Worm (Caenorhabditis elegans): ENCODE results near the gene rpl-2.

rpl-2 gene

DNA sequence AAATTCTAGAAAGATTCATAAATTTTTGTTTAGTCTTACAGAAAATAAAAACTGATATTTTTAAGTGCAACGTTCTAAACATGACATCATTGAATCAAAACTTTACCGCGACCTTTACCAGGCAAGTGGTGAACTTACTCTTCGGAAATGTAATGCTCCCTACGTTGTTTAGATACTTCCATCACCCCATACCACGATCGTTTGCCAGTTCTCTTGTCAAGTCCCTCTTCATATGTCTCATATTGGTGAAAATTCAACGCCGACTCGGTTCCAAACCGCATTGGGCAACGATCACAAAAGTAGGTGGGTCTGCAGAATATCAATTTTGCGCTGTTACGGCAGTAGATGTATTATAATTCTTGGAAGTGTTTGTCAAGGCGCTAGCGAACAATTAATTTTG, 18.7 kb upstream of the rpl-2 start, which contains the start of gene B0250.18:
B0250.18 (minus strand) TSS at position 101 of the 400 bp plus-strand sequence.
- TF ChIP-seq ama-1 (optimal IDR thresholded peaks at IDR 0.05) (no peak), ceh-36 (tag; optimal IDR thresholded peaks at IDR 0.05) (no peak), ceh-13 (GFP tag; optimal IDR thresholded peaks at IDR 0.05) (no peak), sea-1 (GFP tag; conservative IDR thresholded peaks at IDR 0.05) (no peak), tbx-37 (GFP tag; conservative IDR thresholded peaks at IDR 0.05) (no peak)

DNA sequence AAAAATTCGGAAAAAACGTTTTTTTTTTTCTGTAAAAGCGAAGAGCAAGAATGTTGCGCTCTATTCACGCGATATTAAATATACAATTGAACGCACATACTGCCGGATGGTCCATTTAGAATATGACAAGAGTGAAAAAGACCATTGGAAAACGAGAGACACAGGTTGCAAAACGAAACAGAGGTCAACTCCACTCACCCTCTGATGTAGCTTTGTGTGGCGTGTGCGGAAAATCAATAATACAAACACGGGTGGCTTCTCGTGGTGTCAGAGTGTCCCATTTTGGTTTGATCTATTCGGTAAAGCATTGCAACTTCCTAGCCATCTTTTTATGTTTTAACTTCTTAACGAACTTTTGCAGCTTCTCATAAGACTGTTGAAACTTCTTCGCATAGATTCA, 14.7 kb upstream of the rpl-2 start:
- TF ChIP-seq hmg-4 (GFP tag; optimal IDR thresholded peaks at IDR 0.05) (peak; percentile 9), hmbx-1 (tag; optimal IDR thresholded peaks at IDR 0.05) (no peak)

DNA sequence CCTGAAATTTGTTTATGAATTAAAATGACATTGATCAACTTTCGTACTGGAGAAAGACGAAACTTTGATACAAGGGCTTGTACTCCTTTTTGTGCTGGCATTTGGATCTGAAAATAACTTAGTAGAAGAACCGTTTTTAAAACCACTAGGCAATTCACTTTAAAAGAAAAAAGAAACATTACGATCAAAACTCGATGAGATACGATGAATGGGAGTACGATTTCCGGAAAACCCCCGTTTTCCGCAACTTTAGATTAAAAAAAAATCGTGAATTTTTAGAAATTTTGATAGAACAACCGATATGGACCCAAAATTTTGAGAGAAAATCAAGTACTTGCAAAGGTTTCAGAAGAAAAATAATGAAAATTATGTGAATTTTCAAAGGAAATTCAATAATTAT, 9.1 kb upstream of the rpl-2 start, which contains the start of gene B0250.8:
B0250.8 (minus strand) TSS at position 101 of the 400 bp plus-strand sequence.
- TF ChIP-seq ceh-13 (GFP tag; optimal IDR thresholded peaks at IDR 0.05) (no peak), scrt-1 (GFP tag; IDR thresholded peaks at IDR 0.05) (no peak), aly-1 (tag; optimal IDR thresholded peaks at IDR 0.05) (no peak), pes-1 (GFP tag; IDR thresholded peaks at IDR 0.05) (no peak), ama-1 (optimal IDR thresholded peaks at IDR 0.05) (no peak), ets-7 (tag; optimal IDR thresholded peaks at IDR 0.05) (no peak), hmbx-1 (tag; optimal IDR thresholded peaks at IDR 0.05) (no peak), B0310.2 (tag; optimal IDR thresholded peaks at IDR 0.05) (no peak)

DNA sequence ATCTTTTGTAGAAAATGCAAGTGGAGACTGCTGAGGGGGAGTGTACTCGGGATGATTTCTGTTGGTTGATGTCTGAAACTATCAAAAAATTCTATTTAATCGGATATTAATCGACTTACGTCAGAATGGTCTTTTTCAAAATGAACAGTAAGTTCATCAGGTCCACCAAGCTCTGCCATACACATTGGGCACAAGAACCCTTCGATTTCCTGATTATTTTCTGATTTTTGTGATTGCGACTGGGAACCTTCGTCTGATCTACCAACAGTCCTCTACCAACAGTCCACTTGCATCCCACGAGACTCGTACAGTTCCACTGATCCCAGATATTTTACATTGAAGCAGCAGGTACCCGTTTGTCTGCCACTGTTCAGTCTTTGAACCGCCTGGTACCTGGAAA, 4.5 kb upstream of the rpl-2 start:
- TF ChIP-seq ceh-13 (GFP tag; optimal IDR thresholded peaks at IDR 0.05) = no peak
- no peak for TF ChIP-seq tbx-37 (GFP tag; conservative IDR thresholded peaks at IDR 0.05)
- TF ChIP-seq B0310.2 (tag; optimal IDR thresholded peaks at IDR 0.05) = no peak
- no peak for TF ChIP-seq tra-4 (tag; optimal IDR thresholded peaks at IDR 0.05)
- no peak for TF ChIP-seq flt-1 (GFP tag; IDR thresholded peaks at IDR 0.05)
- no peak for TF ChIP-seq tbx-11 (GFP tag; IDR thresholded peaks at IDR 0.05)
- TF ChIP-seq aly-1 (tag; optimal IDR thresholded peaks at IDR 0.05) = no peak
- no peak for TF ChIP-seq pes-1 (GFP tag; IDR thresholded peaks at IDR 0.05)
- no peak for TF ChIP-seq hnd-1 (tag; optimal IDR thresholded peaks at IDR 0.05)

DNA sequence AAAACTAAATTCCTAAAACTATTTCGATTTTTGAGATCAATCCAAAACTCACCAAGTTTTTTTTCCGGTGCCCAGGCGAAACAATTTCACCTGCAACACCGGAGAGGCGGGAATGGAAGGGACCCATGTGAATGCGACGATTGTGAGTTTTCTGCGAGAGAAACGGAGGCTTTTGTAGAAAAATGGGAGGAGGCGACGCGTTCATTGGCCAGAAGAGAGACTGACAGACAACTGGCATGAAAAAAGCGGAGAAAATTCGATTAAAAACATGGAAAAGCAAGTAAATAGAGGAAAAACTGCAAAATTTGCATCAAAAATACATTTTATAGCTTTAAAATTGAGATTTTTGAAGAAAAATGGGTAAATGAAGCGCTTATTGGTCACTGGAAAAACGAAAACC, 3.7 kb upstream of the rpl-2 start, which contains the start of gene B0250.7:
B0250.7 (minus strand) TSS at position 232 of the 400 bp plus-strand sequence.
- TF ChIP-seq flt-1 (GFP tag; IDR thresholded peaks at IDR 0.05) (no peak), tbx-11 (GFP tag; IDR thresholded peaks at IDR 0.05) (no peak), tra-4 (tag; optimal IDR thresholded peaks at IDR 0.05) (no peak), sea-1 (GFP tag; conservative IDR thresholded peaks at IDR 0.05) (no peak), B0310.2 (tag; optimal IDR thresholded peaks at IDR 0.05) (no peak), ceh-13 (GFP tag; optimal IDR thresholded peaks at IDR 0.05) (no peak)

DNA sequence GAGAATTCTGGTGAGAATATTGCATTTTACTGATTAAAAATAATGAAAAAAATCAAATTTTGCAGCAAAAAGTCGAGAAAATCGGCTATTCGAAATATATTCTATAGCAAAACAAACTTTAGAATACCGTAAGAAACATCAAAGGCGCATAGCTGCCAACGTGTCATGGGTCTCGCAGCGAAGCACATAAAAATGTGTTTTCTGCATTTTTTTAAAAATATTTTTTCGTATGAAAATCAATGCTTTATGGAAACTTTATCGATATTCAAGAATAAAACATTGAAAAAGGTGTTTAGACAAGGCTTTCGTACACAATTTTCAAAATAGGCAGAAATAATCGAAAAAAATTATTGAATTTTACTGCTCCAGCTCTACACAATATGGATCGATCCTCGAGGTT, 3.0 kb upstream of the rpl-2 start:
- TF ChIP-seq flt-1 (GFP tag; IDR thresholded peaks at IDR 0.05) (no peak), hmbx-1 (tag; optimal IDR thresholded peaks at IDR 0.05) (no peak), tbx-11 (GFP tag; IDR thresholded peaks at IDR 0.05) (no peak), aly-1 (tag; optimal IDR thresholded peaks at IDR 0.05) (no peak), ama-1 (optimal IDR thresholded peaks at IDR 0.05) (no peak), ceh-13 (GFP tag; optimal IDR thresholded peaks at IDR 0.05) (no peak), hnd-1 (tag; optimal IDR thresholded peaks at IDR 0.05) (no peak), tra-4 (tag; optimal IDR thresholded peaks at IDR 0.05) (no peak), scrt-1 (GFP tag; IDR thresholded peaks at IDR 0.05) (no peak), pes-1 (GFP tag; IDR thresholded peaks at IDR 0.05) (no peak), B0310.2 (tag; optimal IDR thresholded peaks at IDR 0.05) (no peak)

DNA sequence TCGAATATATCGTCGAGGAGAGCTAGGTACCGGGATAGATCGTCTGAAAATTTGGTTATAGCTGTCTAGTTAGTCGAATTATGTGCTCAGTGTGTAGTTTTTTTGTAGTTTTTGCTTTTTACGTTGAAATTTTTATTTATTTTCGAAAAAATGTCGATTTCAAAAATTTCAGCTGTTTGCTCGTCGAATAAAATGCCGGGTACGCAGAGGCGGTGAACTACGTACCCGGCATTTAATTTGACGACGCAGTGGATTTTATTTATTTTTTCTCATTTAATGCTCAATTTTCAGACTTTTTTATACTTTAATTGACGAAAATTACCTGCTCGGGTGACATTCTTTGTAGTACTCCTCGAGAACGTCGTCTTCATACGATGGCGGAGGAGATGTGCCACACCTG, 2.5 kb upstream of the rpl-2 start:
- TF ChIP-seq flt-1 (GFP tag; IDR thresholded peaks at IDR 0.05) = no peak
- no peak for TF ChIP-seq ets-7 (tag; optimal IDR thresholded peaks at IDR 0.05)
- TF ChIP-seq hnd-1 (tag; optimal IDR thresholded peaks at IDR 0.05) = no peak
- TF ChIP-seq tra-4 (tag; optimal IDR thresholded peaks at IDR 0.05) = no peak
- TF ChIP-seq ama-1 (optimal IDR thresholded peaks at IDR 0.05) = no peak
- TF ChIP-seq ceh-36 (tag; optimal IDR thresholded peaks at IDR 0.05) = no peak
- no peak for TF ChIP-seq aly-1 (tag; optimal IDR thresholded peaks at IDR 0.05)
- TF ChIP-seq F13C5.2 (tag; optimal IDR thresholded peaks at IDR 0.05) = no peak
- TF ChIP-seq ceh-13 (GFP tag; optimal IDR thresholded peaks at IDR 0.05) = no peak

DNA sequence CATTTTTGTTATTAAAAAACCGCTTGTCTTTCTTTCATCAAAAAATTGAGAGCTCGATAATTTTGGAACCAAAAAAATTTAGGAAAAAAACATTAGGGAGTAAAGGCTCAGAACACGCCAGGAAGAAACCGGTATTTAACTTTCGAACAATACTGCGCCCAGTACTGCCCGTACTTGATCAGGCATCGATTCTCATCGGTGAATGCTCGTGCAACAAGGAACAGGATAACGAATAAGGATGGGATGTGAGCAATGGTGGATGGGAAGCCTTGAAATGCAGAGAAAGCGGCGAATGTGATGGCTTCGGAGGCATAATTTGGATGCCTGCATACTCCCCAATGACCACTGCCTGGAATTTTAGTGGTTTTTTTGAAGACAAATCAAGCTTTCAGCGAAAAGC, 1.3 kb downstream of the rpl-2 start:
- TF ChIP-seq tra-4 (tag; optimal IDR thresholded peaks at IDR 0.05) = no peak

DNA sequence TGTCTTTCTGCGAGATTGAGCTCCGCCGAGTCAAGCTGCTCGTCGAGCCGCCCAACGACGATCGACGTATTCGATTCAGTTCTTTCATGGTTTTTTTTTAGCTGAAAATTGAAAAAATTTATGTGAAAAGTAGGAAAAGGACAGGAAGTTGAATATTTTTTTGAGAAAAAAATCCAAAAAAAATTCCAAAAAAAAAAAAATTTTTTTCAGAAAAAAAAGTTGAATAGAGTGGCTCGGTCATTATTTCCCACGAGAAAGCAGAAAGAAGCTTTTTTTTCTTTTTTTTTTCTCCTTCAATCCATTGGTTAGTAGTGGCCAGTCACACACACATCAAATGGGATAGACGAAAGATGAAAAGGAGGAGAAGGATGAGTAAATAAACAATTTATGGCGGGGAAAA, 5.8 kb downstream of the rpl-2 start, which contains the start of gene dhcr-7:
dhcr-7 (minus strand) TSS at position 101 of the 400 bp plus-strand sequence.
- no peak for TF ChIP-seq sea-1 (GFP tag; conservative IDR thresholded peaks at IDR 0.05)
- no peak for TF ChIP-seq hmbx-1 (tag; optimal IDR thresholded peaks at IDR 0.05)
- no peak for TF ChIP-seq scrt-1 (GFP tag; IDR thresholded peaks at IDR 0.05)
- no peak for TF ChIP-seq tra-4 (tag; optimal IDR thresholded peaks at IDR 0.05)
- TF ChIP-seq hnd-1 (tag; optimal IDR thresholded peaks at IDR 0.05) = no peak
- TF ChIP-seq tbx-37 (GFP tag; conservative IDR thresholded peaks at IDR 0.05) = no peak
- no peak for TF ChIP-seq ceh-13 (GFP tag; optimal IDR thresholded peaks at IDR 0.05)
- TF ChIP-seq B0310.2 (tag; optimal IDR thresholded peaks at IDR 0.05) = no peak
- TF ChIP-seq pes-1 (GFP tag; IDR thresholded peaks at IDR 0.05) = no peak
- no peak for TF ChIP-seq ceh-36 (tag; optimal IDR thresholded peaks at IDR 0.05)
- TF ChIP-seq hmg-4 (GFP tag; optimal IDR thresholded peaks at IDR 0.05) = no peak
- no peak for TF ChIP-seq tbx-11 (GFP tag; IDR thresholded peaks at IDR 0.05)
- no peak for TF ChIP-seq aly-1 (tag; optimal IDR thresholded peaks at IDR 0.05)
- no peak for TF ChIP-seq F13C5.2 (tag; optimal IDR thresholded peaks at IDR 0.05)

Measured in whole organism, early embryonic.